Worm (Caenorhabditis elegans): ENCODE results near the gene hsd-3.
A peak's percentile ranks its signal among the peaks of the same experiment; 100 is the strongest.

hsd-3 gene

DNA sequence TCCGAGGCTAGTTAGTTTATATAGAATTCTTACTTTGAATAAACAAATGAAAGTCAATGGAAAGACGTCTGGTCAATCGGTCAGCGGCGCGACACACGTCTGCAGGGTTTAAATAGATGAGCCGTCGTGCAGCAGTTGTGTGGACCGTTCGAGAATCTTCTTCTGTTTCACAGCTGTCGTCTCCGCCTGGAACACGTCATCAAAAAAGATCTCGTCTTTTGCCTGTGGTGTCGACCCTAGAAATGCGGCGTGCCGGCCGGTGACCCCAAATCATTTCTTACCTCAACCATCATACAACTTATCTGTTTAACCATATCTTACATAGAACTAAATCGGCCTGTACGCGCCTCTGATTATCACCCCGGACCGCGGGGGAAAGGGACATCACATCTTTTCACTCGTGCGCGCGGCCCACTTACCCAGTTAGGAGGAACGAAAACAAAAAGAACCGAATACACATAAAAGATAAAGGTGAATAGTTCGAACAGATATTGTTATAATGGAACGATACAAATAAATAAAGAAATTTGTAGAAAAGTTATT lies 37.0 kb upstream of the hsd-3 start:
- TF ChIP-seq T22C8.4 (GFP tag; IDR thresholded peaks at IDR 0.05) = no peak
- no peak for TF ChIP-seq tab-1 (GFP tag; IDR thresholded peaks at IDR 0.05)
- TF ChIP-seq med-1 (GFP tag; optimal IDR thresholded peaks at IDR 0.05; ENCODE audit: insufficient read depth) = no peak
- TF ChIP-seq ref-1 (GFP tag; conservative IDR thresholded peaks at IDR 0.05) = no peak
- no peak for TF ChIP-seq cog-1 (tag; optimal IDR thresholded peaks at IDR 0.05)
- no peak for TF ChIP-seq ztf-29 (GFP tag; IDR thresholded peaks at IDR 0.05)
- no peak for TF ChIP-seq flt-1 (GFP tag; IDR thresholded peaks at IDR 0.05)
- no peak for TF ChIP-seq ztf-23 (GFP tag; IDR thresholded peaks at IDR 0.05)
- no peak for TF ChIP-seq klf-2 (GFP tag; conservative IDR thresholded peaks at IDR 0.05)

DNA sequence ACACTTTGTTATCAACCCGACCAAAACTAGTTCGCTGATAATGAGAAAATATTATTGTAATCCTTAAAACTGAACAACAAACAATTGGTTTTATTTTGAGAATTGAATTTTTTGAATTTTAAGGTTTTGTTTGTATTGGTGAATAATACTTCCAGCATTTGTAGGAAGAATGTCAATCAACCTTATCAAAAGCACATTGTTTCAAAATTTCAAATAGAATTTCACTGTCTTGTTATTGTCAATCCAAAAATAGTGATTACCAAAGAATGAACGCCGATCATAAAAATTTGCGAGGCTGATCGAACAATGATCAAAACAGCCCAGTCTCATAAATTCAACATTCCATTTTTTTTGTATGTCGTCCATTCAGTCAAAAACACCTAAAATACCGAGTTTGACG lies 34.6 kb upstream of the hsd-3 start:
- TF ChIP-seq ref-1 (GFP tag; conservative IDR thresholded peaks at IDR 0.05) (no peak), T22C8.4 (GFP tag; IDR thresholded peaks at IDR 0.05) (no peak), med-1 (GFP tag; optimal IDR thresholded peaks at IDR 0.05; ENCODE audit: insufficient read depth) (no peak), klf-2 (GFP tag; conservative IDR thresholded peaks at IDR 0.05) (no peak), cog-1 (tag; optimal IDR thresholded peaks at IDR 0.05) (no peak), ztf-23 (GFP tag; IDR thresholded peaks at IDR 0.05) (no peak), ztf-29 (GFP tag; IDR thresholded peaks at IDR 0.05) (no peak), flt-1 (GFP tag; IDR thresholded peaks at IDR 0.05) (no peak), tab-1 (GFP tag; IDR thresholded peaks at IDR 0.05) (no peak)

DNA sequence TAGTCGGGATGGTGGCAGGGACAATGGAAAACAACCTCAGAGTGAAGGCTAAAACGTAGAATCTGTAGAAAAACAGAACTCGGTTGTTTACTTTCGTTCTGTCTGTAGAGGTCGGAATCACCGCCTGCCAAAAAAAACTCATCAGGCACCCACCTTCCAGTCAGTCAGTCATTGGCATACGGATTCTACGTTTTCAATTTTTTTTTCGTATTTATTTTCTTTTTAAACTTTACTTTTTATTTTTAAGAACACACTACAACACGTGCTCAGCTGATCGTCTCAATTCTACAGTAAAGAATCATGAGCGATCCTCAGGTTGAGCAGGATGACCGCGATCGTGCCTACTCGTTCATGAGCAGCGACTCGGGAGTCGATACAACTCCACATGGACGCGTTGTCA lies 32.6 kb upstream of the hsd-3 start, which contains the start of gene lfi-1:
TSS of gene lfi-1 (plus strand) at position 301 of the 400 bp plus-strand sequence.
- TF ChIP-seq tab-1 (GFP tag; IDR thresholded peaks at IDR 0.05) (no peak), med-1 (GFP tag; optimal IDR thresholded peaks at IDR 0.05; ENCODE audit: insufficient read depth) (no peak), T22C8.4 (GFP tag; IDR thresholded peaks at IDR 0.05) (no peak), ztf-29 (GFP tag; IDR thresholded peaks at IDR 0.05) (no peak)

DNA sequence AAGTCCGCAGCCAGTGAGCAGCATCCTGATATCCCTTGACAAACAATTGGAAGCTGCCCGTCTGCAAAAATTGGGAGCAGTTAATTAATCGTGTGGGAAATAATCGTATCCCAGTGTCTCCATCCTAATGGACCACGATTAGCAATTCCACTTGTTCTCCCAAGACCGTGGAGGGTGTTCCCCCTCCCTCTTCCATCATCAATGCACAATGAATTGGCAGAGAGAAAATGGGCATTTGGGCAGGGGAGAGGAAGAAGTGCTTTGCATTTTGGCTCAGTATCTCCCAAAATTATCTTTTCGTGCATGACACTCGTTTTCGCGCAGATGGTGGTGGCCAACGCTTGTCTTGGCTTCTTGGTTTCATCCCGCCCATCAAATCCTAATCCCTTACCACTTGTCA lies 31.0 kb upstream of the hsd-3 start:
- TF ChIP-seq flt-1 (GFP tag; IDR thresholded peaks at IDR 0.05) = 0 out of 2 replicates have a peak, but pooled peaks have one; percentile 5
- no peak for TF ChIP-seq med-1 (GFP tag; optimal IDR thresholded peaks at IDR 0.05; ENCODE audit: insufficient read depth)

DNA sequence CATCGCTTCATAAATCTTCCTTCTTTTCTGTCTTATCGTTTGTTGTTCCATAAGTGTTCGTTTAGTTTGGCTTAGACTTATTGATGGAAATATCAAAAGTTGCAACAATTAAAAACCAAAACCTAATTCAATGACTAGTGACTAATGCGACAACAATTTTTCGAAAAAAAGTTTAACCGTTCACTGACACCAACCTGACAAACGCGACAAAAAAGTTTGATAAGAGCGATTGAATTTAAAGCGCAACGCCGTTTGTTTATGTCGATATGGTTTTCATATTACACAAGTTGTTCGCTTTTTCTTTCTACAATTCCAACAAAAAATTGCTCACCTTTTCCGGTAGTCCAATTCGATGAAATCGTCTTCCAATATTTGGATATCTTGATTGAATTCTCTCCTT lies 30.0 kb upstream of the hsd-3 start:
- TF ChIP-seq ztf-29 (GFP tag; IDR thresholded peaks at IDR 0.05) (no peak), ref-1 (GFP tag; conservative IDR thresholded peaks at IDR 0.05) (no peak), tab-1 (GFP tag; IDR thresholded peaks at IDR 0.05) (no peak), ztf-23 (GFP tag; IDR thresholded peaks at IDR 0.05) (no peak), med-1 (GFP tag; optimal IDR thresholded peaks at IDR 0.05; ENCODE audit: insufficient read depth) (no peak), flt-1 (GFP tag; IDR thresholded peaks at IDR 0.05) (no peak), klf-2 (GFP tag; conservative IDR thresholded peaks at IDR 0.05) (no peak), T22C8.4 (GFP tag; IDR thresholded peaks at IDR 0.05) (no peak)

DNA sequence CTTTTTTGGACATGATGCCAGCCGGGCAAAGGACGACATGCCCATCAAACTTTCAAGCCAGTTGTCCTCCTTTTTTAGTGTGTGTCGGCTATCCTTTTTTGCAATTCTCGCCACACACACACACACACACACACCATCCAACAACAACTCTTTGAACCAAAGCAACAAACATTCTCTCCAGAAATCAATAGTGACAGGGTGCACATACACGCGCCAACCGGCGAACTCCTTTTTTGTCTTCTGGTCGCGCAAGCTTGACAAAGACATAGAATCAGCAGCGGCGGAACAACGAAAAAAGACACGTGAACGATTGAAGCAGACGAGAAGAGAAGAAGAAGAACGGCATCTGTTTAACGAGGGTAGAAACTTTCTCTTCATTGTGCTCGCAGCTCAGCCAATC lies 28.0 kb upstream of the hsd-3 start:
- TF ChIP-seq ztf-29 (GFP tag; IDR thresholded peaks at IDR 0.05) (no peak), klf-2 (GFP tag; conservative IDR thresholded peaks at IDR 0.05) (no peak), ztf-23 (GFP tag; IDR thresholded peaks at IDR 0.05) (no peak), tab-1 (GFP tag; IDR thresholded peaks at IDR 0.05) (no peak)

DNA sequence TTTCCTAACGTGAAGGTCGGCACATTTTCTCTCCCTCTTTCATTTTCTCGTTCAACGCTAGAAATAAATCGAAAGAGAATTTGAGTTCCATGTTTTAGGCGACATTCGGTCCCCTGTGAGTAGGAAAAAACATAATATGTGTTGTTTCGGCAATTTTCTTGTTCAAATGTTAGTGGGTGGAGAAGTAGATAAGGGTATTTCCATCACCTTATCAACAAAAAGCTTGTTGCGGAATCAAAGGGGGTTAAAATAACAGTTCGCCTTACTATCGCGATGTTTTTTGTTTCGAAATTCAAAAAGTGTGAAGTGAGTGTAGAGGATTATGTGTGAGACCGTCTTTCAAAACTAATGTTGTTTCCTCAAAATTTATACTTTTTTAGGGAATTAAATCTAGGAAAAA lies 27.5 kb upstream of the hsd-3 start:
- TF ChIP-seq flt-1 (GFP tag; IDR thresholded peaks at IDR 0.05) (no peak), ztf-23 (GFP tag; IDR thresholded peaks at IDR 0.05) (no peak), med-1 (GFP tag; optimal IDR thresholded peaks at IDR 0.05; ENCODE audit: insufficient read depth) (no peak), cog-1 (tag; optimal IDR thresholded peaks at IDR 0.05) (no peak), klf-2 (GFP tag; conservative IDR thresholded peaks at IDR 0.05) (no peak), ref-1 (GFP tag; conservative IDR thresholded peaks at IDR 0.05) (no peak), ztf-29 (GFP tag; IDR thresholded peaks at IDR 0.05) (no peak), T22C8.4 (GFP tag; IDR thresholded peaks at IDR 0.05) (no peak), tab-1 (GFP tag; IDR thresholded peaks at IDR 0.05) (no peak)

DNA sequence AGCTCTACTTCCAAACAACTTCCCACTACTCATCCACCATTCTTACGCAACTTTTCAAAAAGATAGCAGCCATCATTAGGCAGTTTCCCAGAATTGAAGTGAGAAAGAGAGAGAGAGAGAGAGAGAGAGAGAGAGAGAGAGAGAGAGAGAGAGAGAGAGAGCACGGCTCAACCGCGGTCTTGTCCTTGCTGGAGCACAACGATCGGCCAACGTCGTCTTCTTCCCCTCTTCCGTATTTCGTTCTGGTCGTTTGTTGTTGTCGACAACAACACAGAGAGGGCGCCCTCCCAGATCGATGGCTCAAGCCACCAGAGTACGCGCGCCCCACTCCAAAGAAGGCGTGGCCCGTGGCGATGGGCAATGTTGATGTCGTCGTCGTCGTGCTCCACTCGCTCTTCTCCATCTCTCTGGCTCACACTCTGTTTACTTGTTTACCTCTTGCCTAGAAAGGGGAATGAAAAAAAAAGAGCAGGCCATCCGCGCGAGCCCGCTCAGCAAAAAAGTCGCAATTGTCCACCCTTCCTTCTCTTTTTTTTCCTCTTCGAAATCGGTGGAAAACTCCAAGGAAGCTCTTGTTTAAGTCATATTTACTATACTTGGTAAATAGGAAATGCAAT lies 27.0 kb upstream of the hsd-3 start:
- TF ChIP-seq med-1 (GFP tag; optimal IDR thresholded peaks at IDR 0.05; ENCODE audit: insufficient read depth) (no peak), tab-1 (GFP tag; IDR thresholded peaks at IDR 0.05) (no peak), flt-1 (GFP tag; IDR thresholded peaks at IDR 0.05) (peak; percentile 32; the same call in 1 of the 2 replicates), klf-2 (GFP tag; conservative IDR thresholded peaks at IDR 0.05) (no peak), T22C8.4 (GFP tag; IDR thresholded peaks at IDR 0.05) (no peak), ztf-29 (GFP tag; IDR thresholded peaks at IDR 0.05) (no peak)

DNA sequence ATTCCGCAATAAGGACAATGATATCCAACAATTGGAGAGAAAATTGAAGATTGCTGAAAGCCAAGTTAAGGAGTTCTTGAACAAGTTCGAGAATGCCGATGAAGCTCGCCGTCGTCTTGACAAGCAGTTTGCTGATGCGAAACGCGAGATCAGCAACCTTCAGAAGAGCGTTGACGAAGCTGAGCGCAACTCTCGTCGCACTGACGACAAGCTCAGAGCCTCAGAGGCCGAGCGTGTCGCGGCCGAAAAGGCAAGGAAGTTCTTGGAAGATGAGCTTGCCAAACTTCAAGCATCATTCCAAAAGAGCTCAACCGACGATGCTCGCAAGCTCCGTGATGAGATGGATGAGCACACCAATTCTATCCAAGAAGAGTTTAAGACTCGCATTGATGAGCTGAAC lies 22.7 kb upstream of the hsd-3 start:
- TF ChIP-seq flt-1 (GFP tag; IDR thresholded peaks at IDR 0.05) = no peak
- TF ChIP-seq T22C8.4 (GFP tag; IDR thresholded peaks at IDR 0.05) = no peak
- no peak for TF ChIP-seq klf-2 (GFP tag; conservative IDR thresholded peaks at IDR 0.05)

DNA sequence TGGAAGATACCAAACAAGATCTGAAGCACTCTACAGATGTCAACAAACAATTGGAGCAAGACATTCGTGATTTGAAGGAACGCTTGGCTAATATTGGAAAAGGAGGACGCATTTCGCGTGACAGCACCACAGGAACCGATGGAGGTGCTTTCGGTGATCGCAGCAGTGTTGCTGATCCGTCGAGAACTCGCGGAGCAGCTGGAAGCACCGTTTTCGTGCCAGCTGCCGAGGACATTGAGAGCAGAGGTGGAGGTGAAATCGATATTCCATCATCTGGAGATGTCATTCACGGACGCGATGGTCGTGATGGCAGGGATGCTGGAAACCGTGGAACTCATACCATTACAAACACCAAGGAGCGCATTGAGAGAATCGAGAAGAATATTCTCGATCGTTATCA lies 21.5 kb upstream of the hsd-3 start:
- TF ChIP-seq klf-2 (GFP tag; conservative IDR thresholded peaks at IDR 0.05) (no peak), ztf-23 (GFP tag; IDR thresholded peaks at IDR 0.05) (no peak), flt-1 (GFP tag; IDR thresholded peaks at IDR 0.05) (no peak), tab-1 (GFP tag; IDR thresholded peaks at IDR 0.05) (no peak), ref-1 (GFP tag; conservative IDR thresholded peaks at IDR 0.05) (no peak), ztf-29 (GFP tag; IDR thresholded peaks at IDR 0.05) (no peak), med-1 (GFP tag; optimal IDR thresholded peaks at IDR 0.05; ENCODE audit: insufficient read depth) (no peak), cog-1 (tag; optimal IDR thresholded peaks at IDR 0.05) (no peak), T22C8.4 (GFP tag; IDR thresholded peaks at IDR 0.05) (no peak)

Measured in whole organism, midembryonic.